Fruit fly (Drosophila melanogaster) whole organism, embryonic: ENCODE data around the gene meigo.

Experiments
- Aef1 ChIP-seq: fragments of 200-800 bp; sonication (Bioruptor generic); IDR thresholded peaks from 3 replicates; pipeline ENCODE4 v1.3.6; 2022; ENCODE audit warnings: missing biosample characterization, missing genetic modification characterization
- Atf3 ChIP-seq: fragments of 200-800 bp; sonication (Bioruptor generic); optimal IDR thresholded peaks from 3 replicates; lab custom pipeline; 2016; ENCODE audit warnings: missing biosample characterization, missing genetic modification characterization
- CG10267 ChIP-seq: fragments of 200-800 bp; sonication (Bioruptor generic); optimal IDR thresholded peaks from 2 replicates; lab custom pipeline; 2018; ENCODE audit warnings: missing biosample characterization, mild to moderate bottlenecking, missing genetic modification characterization, moderate library complexity
- CG10366 ChIP-seq: fragments of 200-800 bp; sonication (Bioruptor generic); IDR thresholded peaks from 2 replicates; pipeline ENCODE4 v1.3.6; 2022; ENCODE audit warnings: missing biosample characterization, missing genetic modification characterization
- CG14710 ChIP-seq: fragments of 200-800 bp; sonication (Bioruptor generic); optimal IDR thresholded peaks from 3 replicates; lab custom pipeline; 2019; ENCODE audit warnings: missing biosample characterization, mild to moderate bottlenecking, missing genetic modification characterization, moderate library complexity
- CG14860 ChIP-seq: fragments of 200-800 bp; sonication (Bioruptor generic); IDR thresholded peaks from 3 replicates; pipeline ENCODE4 v1.3.6; 2022; ENCODE audit warnings: missing biosample characterization, missing genetic modification characterization; ENCODE audit not compliant: partially characterized antibody
- CG15601 ChIP-seq: fragments of 200-800 bp; sonication (Bioruptor generic); optimal IDR thresholded peaks from 3 replicates; lab custom pipeline; 2019; ENCODE audit warnings: missing biosample characterization, mild to moderate bottlenecking, missing genetic modification characterization, moderate library complexity
- CG1602 ChIP-seq: fragments of 200-800 bp; sonication (Bioruptor generic); optimal IDR thresholded peaks from 3 replicates; lab custom pipeline; 2016; ENCODE audit warnings: missing biosample characterization, missing genetic modification characterization
- CG1647 ChIP-seq: fragments of 200-800 bp; sonication (Bioruptor generic); optimal IDR thresholded peaks from 3 replicates; lab custom pipeline; 2016; ENCODE audit warnings: missing biosample characterization, missing genetic modification characterization
- CG17359 ChIP-seq: fragments of 200-800 bp; sonication (Bioruptor generic); optimal IDR thresholded peaks from 3 replicates; lab custom pipeline; 2018; ENCODE audit warnings: missing biosample characterization, mild to moderate bottlenecking, missing genetic modification characterization, moderate library complexity
- CG2116 ChIP-seq: fragments of 200-800 bp; sonication (Bioruptor generic); optimal IDR thresholded peaks from 3 replicates; lab custom pipeline; 2018; ENCODE audit warnings: missing biosample characterization, mild to moderate bottlenecking, missing genetic modification characterization
- CG2199 ChIP-seq: fragments of 200-800 bp; sonication (Bioruptor generic); IDR thresholded peaks from 3 replicates; pipeline ENCODE4 v1.3.6; 2022; ENCODE audit warnings: missing biosample characterization, missing genetic modification characterization
- CG3065 ChIP-seq: fragments of 200-800 bp; sonication (Bioruptor generic); optimal IDR thresholded peaks from 2 replicates; lab custom pipeline; 2016; ENCODE audit warnings: missing biosample characterization, missing genetic modification characterization
- CG31388 ChIP-seq: fragments of 200-800 bp; sonication (Bioruptor generic); optimal IDR thresholded peaks from 2 replicates; lab custom pipeline; 2016; ENCODE audit warnings: missing biosample characterization, missing genetic modification characterization
- CG3163 ChIP-seq: fragments of 200-800 bp; sonication (Bioruptor generic); optimal IDR thresholded peaks from 3 replicates; lab custom pipeline; 2016; ENCODE audit warnings: missing biosample characterization, missing genetic modification characterization
- CG3407 ChIP-seq: fragments of 200-800 bp; sonication (Bioruptor generic); optimal IDR thresholded peaks from 2 replicates; lab custom pipeline; 2018; ENCODE audit warnings: missing biosample characterization, mild to moderate bottlenecking, missing genetic modification characterization
- CG5180 ChIP-seq: fragments of 200-800 bp; sonication (Bioruptor generic); optimal IDR thresholded peaks from 3 replicates; lab custom pipeline; 2017; ENCODE audit warnings: missing biosample characterization, missing genetic modification characterization, mild to moderate bottlenecking, moderate library complexity, missing genetic modification reagents
- CG6689 ChIP-seq: fragments of 200-800 bp; sonication (Bioruptor generic); IDR thresholded peaks from 2 replicates; pipeline ENCODE4 v1.3.6; 2022; ENCODE audit warnings: missing biosample characterization, missing genetic modification characterization
- CG8359 ChIP-seq: fragments of 200-800 bp; sonication (Bioruptor generic); optimal IDR thresholded peaks from 2 replicates; lab custom pipeline; 2017; ENCODE audit warnings: missing biosample characterization, mild to moderate bottlenecking, missing genetic modification characterization, borderline replicate concordance
- Chrac-16 ChIP-seq: fragments of 200-800 bp; sonication (Bioruptor generic); optimal IDR thresholded peaks from 3 replicates; lab custom pipeline; 2016; ENCODE audit warnings: missing biosample characterization, missing genetic modification characterization
- D19A ChIP-seq: fragments of 200-800 bp; optimal IDR thresholded peaks from 3 replicates; lab custom pipeline; 2019; ENCODE audit warnings: missing biosample characterization, mild to moderate bottlenecking, missing genetic modification characterization, moderate library complexity
- Dip3 ChIP-seq: fragments of 200-800 bp; sonication (Bioruptor generic); optimal IDR thresholded peaks from 3 replicates; lab custom pipeline; 2016; ENCODE audit warnings: missing biosample characterization, missing genetic modification characterization
- Drgx ChIP-seq: fragments of 200-800 bp; sonication (Bioruptor generic); IDR thresholded peaks from 2 replicates; pipeline ENCODE4 v1.3.6; 2022; ENCODE audit warnings: missing biosample characterization, missing genetic modification characterization
- ERR ChIP-seq: fragments of 200-800 bp; sonication (Bioruptor generic); optimal IDR thresholded peaks from 2 replicates; lab custom pipeline; 2016; ENCODE audit warnings: missing biosample characterization, missing genetic modification characterization
- Gug ChIP-seq: fragments of 200-800 bp; sonication (Bioruptor generic); IDR thresholded peaks from 4 replicates; pipeline ENCODE4 v1.3.6; 2022; ENCODE audit warnings: missing biosample characterization, missing genetic modification characterization
- NC2β ChIP-seq: fragments of 200-800 bp; sonication (Bioruptor generic); optimal IDR thresholded peaks from 2 replicates; lab custom pipeline; 2016; ENCODE audit warnings: missing biosample characterization, missing genetic modification characterization
- Scr ChIP-seq: fragments of 200-800 bp; sonication (Bioruptor generic); IDR thresholded peaks from 2 replicates; pipeline ENCODE4 v1.3.6; 2022; ENCODE audit warnings: missing biosample characterization, missing genetic modification characterization; ENCODE audit not compliant: partially characterized antibody
- Usf ChIP-seq: fragments of 200-800 bp; sonication (Bioruptor generic); optimal IDR thresholded peaks from 2 replicates; lab custom pipeline; 2017; ENCODE audit warnings: missing genotype, missing biosample characterization, missing genetic modification characterization
- YL-1 ChIP-seq: fragments of 200-800 bp; sonication (Bioruptor generic); optimal IDR thresholded peaks from 3 replicates; lab custom pipeline; 2017; ENCODE audit warnings: missing biosample characterization, mild to moderate bottlenecking, missing genetic modification characterization
- al ChIP-seq: fragments of 200-800 bp; sonication (Bioruptor generic); IDR thresholded peaks from 2 replicates; pipeline ENCODE4 v1.3.6; 2022; ENCODE audit warnings: missing biosample characterization, missing genetic modification characterization
- ap ChIP-seq: fragments of 200-800 bp; sonication (Bioruptor generic); IDR thresholded peaks from 2 replicates; pipeline ENCODE4 v1.3.6; 2022; ENCODE audit warnings: missing biosample characterization, missing genetic modification characterization
- ash1 ChIP-seq: fragments of 200-800 bp; sonication (Bioruptor generic); optimal IDR thresholded peaks from 2 replicates; lab custom pipeline; 2018; ENCODE audit warnings: missing biosample characterization, mild to moderate bottlenecking, missing genetic modification characterization
- crc ChIP-seq: fragments of 200-800 bp; sonication (Bioruptor generic); optimal IDR thresholded peaks from 2 replicates; lab custom pipeline; 2016; ENCODE audit warnings: missing biosample characterization, missing genetic modification characterization
- danr ChIP-seq: fragments of 200-800 bp; sonication (Bioruptor generic); IDR thresholded peaks from 2 replicates; pipeline ENCODE4 v1.3.6; 2022; ENCODE audit warnings: missing biosample characterization, missing genetic modification characterization
- dimm ChIP-seq: fragments of 200-800 bp; sonication (Bioruptor generic); IDR thresholded peaks from 2 replicates; pipeline ENCODE4 v1.3.6; 2022; ENCODE audit warnings: missing biosample characterization, missing genetic modification characterization
- disco-r ChIP-seq: fragments of 200-800 bp; sonication (Bioruptor generic); optimal IDR thresholded peaks from 2 replicates; lab custom pipeline; 2016; ENCODE audit warnings: missing biosample characterization, missing genetic modification characterization
- fd102C ChIP-seq: fragments of 200-800 bp; sonication (Bioruptor generic); optimal IDR thresholded peaks from 2 replicates; lab custom pipeline; 2018; ENCODE audit warnings: missing biosample characterization, mild to moderate bottlenecking, missing genetic modification characterization, moderate library complexity
- fru ChIP-seq: fragments of >200 bp; optimal IDR thresholded peaks from 2 replicates; lab custom pipeline; 2017
- gsb-n ChIP-seq: fragments of 200-800 bp; sonication (Bioruptor generic); optimal IDR thresholded peaks from 3 replicates; lab custom pipeline; 2018; ENCODE audit warnings: missing biosample characterization, mild to moderate bottlenecking, missing genetic modification characterization
- gt ChIP-seq: fragments of 200-800 bp; sonication (Bioruptor generic); IDR thresholded peaks from 2 replicates; pipeline ENCODE4 v1.3.6; 2022; ENCODE audit warnings: missing biosample characterization, missing genetic modification characterization
- ind ChIP-seq: fragments of 200-800 bp; sonication (Bioruptor generic); optimal IDR thresholded peaks from 3 replicates; lab custom pipeline; 2016; ENCODE audit warnings: missing biosample characterization, missing genetic modification characterization
- inv ChIP-seq: fragments of 200-800 bp; sonication (Bioruptor generic); IDR thresholded peaks from 2 replicates; pipeline ENCODE4 v1.3.6; 2022; ENCODE audit warnings: missing biosample characterization, missing genetic modification characterization; ENCODE audit not compliant: partially characterized antibody
- kah ChIP-seq: fragments of 200-800 bp; sonication (Bioruptor generic); optimal IDR thresholded peaks from 2 replicates; lab custom pipeline; 2018; ENCODE audit warnings: missing biosample characterization, mild to moderate bottlenecking, missing genetic modification characterization
- kni ChIP-seq: fragments of 200-800 bp; sonication (Bioruptor generic); optimal IDR thresholded peaks from 3 replicates; lab custom pipeline; 2017; ENCODE audit warnings: mild to moderate bottlenecking, missing biosample characterization, missing genetic modification reagents, missing genetic modification characterization
- lbe ChIP-seq: fragments of 200-800 bp; sonication (Bioruptor generic); optimal IDR thresholded peaks from 2 replicates; lab custom pipeline; 2016; ENCODE audit warnings: missing biosample characterization, mild to moderate bottlenecking, missing genetic modification characterization
- lola ChIP-seq, 3 experiments: fragments of >200 bp in 2 of 3; fragments of 200-800 bp in 1 of 3; sonication (Bioruptor generic) in 1 of 3; optimal IDR thresholded peaks; 2 replicates each; lab custom pipeline; 2017 to 2019; ENCODE audit warnings: missing biosample characterization in 3 of 3, missing genetic modification characterization in 3 of 3, mild to moderate bottlenecking in 1 of 3, moderate library complexity in 1 of 3
- nau ChIP-seq: fragments of 200-800 bp; sonication (Bioruptor generic); optimal IDR thresholded peaks from 3 replicates; lab custom pipeline; 2017; ENCODE audit warnings: missing biosample characterization, mild to moderate bottlenecking, missing genetic modification characterization, missing genetic modification reagents
- pho ChIP-seq: fragments of 200-800 bp; sonication (Bioruptor generic); optimal IDR thresholded peaks from 2 replicates; lab custom pipeline; 2016; ENCODE audit warnings: missing biosample characterization, missing genetic modification characterization
- ssp ChIP-seq: fragments of 200-800 bp; sonication (Bioruptor generic); IDR thresholded peaks from 2 replicates; pipeline ENCODE4 v1.3.6; 2022; ENCODE audit warnings: missing biosample characterization, missing genetic modification characterization
- stc ChIP-seq: fragments of 200-800 bp; sonication (Bioruptor generic); IDR thresholded peaks from 2 replicates; pipeline ENCODE4 v1.3.6; 2022; ENCODE audit warnings: missing biosample characterization, missing genetic modification characterization
- tio ChIP-seq: fragments of 200-800 bp; sonication (Bioruptor generic); optimal IDR thresholded peaks from 2 replicates; lab custom pipeline; 2017; ENCODE audit warnings: missing biosample characterization, missing genetic modification characterization, inconsistent platforms
- wor ChIP-seq: fragments of 200-800 bp; sonication (Bioruptor generic); IDR thresholded peaks from 2 replicates; pipeline ENCODE4 v1.3.6; 2022; ENCODE audit warnings: missing biosample characterization, missing genetic modification characterization

meigo gene

dm6 chr3R:21176663-21177145 is 38.6 kb downstream of the meigo start (continued):
- TF ChIP-seq CG14860, result no peak
- TF ChIP-seq Drgx (GFP tag; lab: Robert Waterston, UW), result no peak
- no peak for TF ChIP-seq wor
- no peak for TF ChIP-seq NC2β
- peak; percentile 41 for TF ChIP-seq al (GFP tag; lab: Robert Waterston, UW)
- no peak for TF ChIP-seq lbe
- TF ChIP-seq Atf3 (GFP tag; lab: Kevin White, UChicago), result no peak
- no peak for TF ChIP-seq Chrac-16
- no peak for TF ChIP-seq tio (GFP tag; lab: Kevin White, UChicago)
- 0 out of 2 replicates have a peak, but pooled peaks have one; percentile 8 for TF ChIP-seq CG6689
- no peak; the same call in 1 of the 2 replicates for TF ChIP-seq CG10366 (GFP tag; lab: Robert Waterston, UW)
- TF ChIP-seq CG17359, result peak; percentile 19
- peak; percentile 5 for TF ChIP-seq nau (GFP tag; lab: Kevin White, UChicago)
- TF ChIP-seq ssp (GFP tag; lab: Robert Waterston, UW), result no peak
- TF ChIP-seq CG1602 (GFP tag; lab: Kevin White, UChicago), result no peak
- TF ChIP-seq ERR, result no peak
- peak; percentile 21 for TF ChIP-seq D19A (tag; lab: Kevin White, UChicago)
- TF ChIP-seq CG1647 (GFP tag; lab: Kevin White, UChicago), result peak; percentile 10
- TF ChIP-seq CG3065, result no peak
- peak; percentile 12 for TF ChIP-seq ind (GFP tag; lab: Kevin White, UChicago)
- peak; percentile 8 for TF ChIP-seq CG2116 (GFP tag; lab: Kevin White, UChicago)
- TF ChIP-seq Usf (GFP tag; lab: Kevin White, UChicago), result no peak
- TF ChIP-seq CG8359 (GFP tag; lab: Kevin White, UChicago), result no peak
- TF ChIP-seq inv (GFP tag; lab: Robert Waterston, UW), result no peak
- TF ChIP-seq ap (GFP tag; lab: Robert Waterston, UW), result no peak
- TF ChIP-seq kah (GFP tag; lab: Kevin White, UChicago), result no peak
- TF ChIP-seq CG10267, result no peak
- no peak for TF ChIP-seq Aef1 (GFP tag; lab: Robert Waterston, UW)
- TF ChIP-seq YL-1, result no peak
- no peak for TF ChIP-seq Dip3 (GFP tag; lab: Kevin White, UChicago)
- TF ChIP-seq fd102C, result no peak
- TF ChIP-seq crc (GFP tag; lab: Kevin White, UChicago), result peak; percentile 7
- peak; percentile 38; the same call in 1 of the 2 replicates for TF ChIP-seq danr
- TF ChIP-seq lola (GFP tag; optimal IDR thresholded peaks at IDR 0.05; lab: Kevin White, UChicago), result no peak
- TF ChIP-seq stc (GFP tag; lab: Robert Waterston, UW), result no peak
- TF ChIP-seq CG3163 (GFP tag; lab: Kevin White, UChicago), result no peak
- no peak for TF ChIP-seq gsb-n (tag; lab: Kevin White, UChicago)
- no peak for TF ChIP-seq disco-r
- no peak for TF ChIP-seq dimm (GFP tag; lab: Robert Waterston, UW)
- TF ChIP-seq pho (GFP tag; lab: Kevin White, UChicago), result no peak
- TF ChIP-seq ash1 (GFP tag; lab: Kevin White, UChicago), result no peak
- peak; percentile 13 for TF ChIP-seq CG5180
- peak; percentile 55 for TF ChIP-seq kni (GFP tag; lab: Kevin White, UChicago)
- peak; percentile 21 for TF ChIP-seq CG15601 (tag; lab: Kevin White, UChicago)
- no peak for TF ChIP-seq CG2199 (GFP tag; lab: Robert Waterston, UW)
- peak; percentile 27 for TF ChIP-seq CG14710 (tag; lab: Kevin White, UChicago)
- TF ChIP-seq Scr (GFP tag; lab: Robert Waterston, UW), result no peak
- TF ChIP-seq fru (lab: Kevin White, UChicago), result no peak
- TF ChIP-seq CG31388 (GFP tag; lab: Kevin White, UChicago), result no peak
- no peak for TF ChIP-seq Gug (GFP tag; lab: Robert Waterston, UW)
- TF ChIP-seq gt (GFP tag; lab: Robert Waterston, UW), result no peak
- TF ChIP-seq CG3407 (GFP tag; lab: Kevin White, UChicago), result peak; percentile 43
